Fruit fly (Drosophila melanogaster) whole organism, embryonic: ENCODE data around the gene CG11030.
A peak's percentile ranks its signal among the peaks of the same experiment; 100 is the strongest.

Source experiments
- Atf6 ChIP-seq: fragments of 200-800 bp; sonication (Bioruptor generic); IDR thresholded peaks from 2 replicates; pipeline ENCODE4 v1.3.6; 2022; ENCODE audit warnings: missing biosample characterization, missing genetic modification characterization
- BEAF-32 ChIP-seq: fragments of 200-800 bp; sonication (Bioruptor generic); optimal IDR thresholded peaks from 3 replicates; lab custom pipeline; 2017; ENCODE audit warnings: missing biosample characterization, missing genetic modification characterization, mild to moderate bottlenecking, moderate library complexity, missing genetic modification reagents
- CG10267 ChIP-seq: fragments of 200-800 bp; sonication (Bioruptor generic); optimal IDR thresholded peaks from 2 replicates; lab custom pipeline; 2018; ENCODE audit warnings: missing biosample characterization, mild to moderate bottlenecking, missing genetic modification characterization, moderate library complexity
- CG10462 ChIP-seq: fragments of 200-800 bp; sonication (Bioruptor generic); optimal IDR thresholded peaks from 2 replicates; lab custom pipeline; 2016; ENCODE audit warnings: missing biosample characterization, missing genetic modification characterization
- CG11456 ChIP-seq: fragments of 200-800 bp; sonication (Bioruptor generic); IDR thresholded peaks from 3 replicates; pipeline ENCODE4 v1.3.6; 2022; ENCODE audit warnings: missing biosample characterization, missing genetic modification characterization
- CG11560 ChIP-seq: fragments of 200-800 bp; sonication (Bioruptor generic); IDR thresholded peaks from 3 replicates; pipeline ENCODE4 v1.3.6; 2022; ENCODE audit warnings: missing biosample characterization, missing genetic modification characterization
- CG12942 ChIP-seq: fragments of 200-800 bp; sonication (Bioruptor generic); optimal IDR thresholded peaks from 3 replicates; lab custom pipeline; 2016; ENCODE audit warnings: missing biosample characterization, missing genetic modification characterization
- CG13287 ChIP-seq: fragments of 200-800 bp; sonication (Bioruptor generic); IDR thresholded peaks from 2 replicates; pipeline ENCODE4 v1.3.6; 2022; ENCODE audit warnings: missing biosample characterization, missing genetic modification characterization; ENCODE audit not compliant: partially characterized antibody
- CG14667 ChIP-seq: fragments of 200-800 bp; sonication (Bioruptor generic); IDR thresholded peaks from 2 replicates; pipeline ENCODE4 v1.3.6; 2022; ENCODE audit warnings: missing biosample characterization, missing genetic modification characterization
- CG14710 ChIP-seq: fragments of 200-800 bp; sonication (Bioruptor generic); optimal IDR thresholded peaks from 3 replicates; lab custom pipeline; 2019; ENCODE audit warnings: missing biosample characterization, mild to moderate bottlenecking, missing genetic modification characterization, moderate library complexity
- CG16815 ChIP-seq: fragments of 200-800 bp; sonication (Bioruptor generic); optimal IDR thresholded peaks from 3 replicates; lab custom pipeline; 2017; ENCODE audit warnings: missing biosample characterization, mild to moderate bottlenecking, missing genetic modification characterization
- CG16863 ChIP-seq: fragments of 200-800 bp; sonication (Bioruptor generic); optimal IDR thresholded peaks from 3 replicates; lab custom pipeline; 2016; ENCODE audit warnings: missing biosample characterization, missing genetic modification characterization
- CG1832 ChIP-seq: fragments of 200-800 bp; sonication (Bioruptor generic); optimal IDR thresholded peaks from 2 replicates; lab custom pipeline; 2017; ENCODE audit warnings: missing biosample characterization, mild to moderate bottlenecking, missing genetic modification characterization, inconsistent platforms
- CG18764 ChIP-seq: fragments of 200-800 bp; sonication (Bioruptor generic); optimal IDR thresholded peaks from 3 replicates; lab custom pipeline; 2016; ENCODE audit warnings: missing biosample characterization, missing genetic modification characterization
- CG2875 ChIP-seq: fragments of 200-800 bp; sonication (Bioruptor generic); optimal IDR thresholded peaks from 2 replicates; lab custom pipeline; 2017; ENCODE audit warnings: missing biosample characterization, mild to moderate bottlenecking, missing genetic modification characterization, missing genetic modification reagents
- CG34422 ChIP-seq: fragments of 200-800 bp; sonication (Bioruptor generic); IDR thresholded peaks from 3 replicates; pipeline ENCODE4 v1.3.6; 2022; ENCODE audit warnings: missing biosample characterization, missing genetic modification characterization
- CG43689 ChIP-seq: fragments of 200-800 bp; sonication (Bioruptor generic); IDR thresholded peaks from 2 replicates; pipeline ENCODE4 v1.3.6; 2022; ENCODE audit warnings: missing biosample characterization, missing genetic modification characterization
- CG4404 ChIP-seq: fragments of 200-800 bp; sonication (Bioruptor generic); IDR thresholded peaks from 2 replicates; pipeline ENCODE4 v1.3.6; 2022; ENCODE audit warnings: missing biosample characterization, missing genetic modification characterization
- CG4424 ChIP-seq: fragments of 200-800 bp; sonication (Bioruptor generic); optimal IDR thresholded peaks from 3 replicates; lab custom pipeline; 2016; ENCODE audit warnings: missing biosample characterization, missing genetic modification characterization
- CG4854 ChIP-seq: fragments of 200-800 bp; sonication (Bioruptor generic); optimal IDR thresholded peaks from 2 replicates; lab custom pipeline; 2016; ENCODE audit warnings: missing biosample characterization, missing genetic modification characterization, inconsistent platforms
- CG6175 ChIP-seq: fragments of 200-800 bp; sonication (Bioruptor generic); IDR thresholded peaks from 3 replicates; pipeline ENCODE4 v1.3.6; 2022; ENCODE audit warnings: missing biosample characterization, missing genetic modification characterization
- CG6654 ChIP-seq: fragments of 200-800 bp; sonication (Bioruptor generic); optimal IDR thresholded peaks from 2 replicates; lab custom pipeline; 2017; ENCODE audit warnings: missing biosample characterization, mild to moderate bottlenecking, missing genetic modification characterization
- CG7372 ChIP-seq: fragments of 200-800 bp; sonication (Bioruptor generic); IDR thresholded peaks from 2 replicates; pipeline ENCODE4 v1.3.6; 2022; ENCODE audit warnings: missing biosample characterization, missing genetic modification characterization
- CG8944 ChIP-seq: fragments of 200-800 bp; sonication (Bioruptor generic); optimal IDR thresholded peaks from 3 replicates; lab custom pipeline; 2016; ENCODE audit warnings: missing biosample characterization, missing genetic modification characterization
- CG9437 ChIP-seq: fragments of 200-800 bp; sonication (Bioruptor generic); optimal IDR thresholded peaks from 2 replicates; lab custom pipeline; 2018; ENCODE audit warnings: missing biosample characterization, mild to moderate bottlenecking, missing genetic modification characterization
- CTCF ChIP-seq: fragments of 200-800 bp; sonication (Bioruptor generic); optimal IDR thresholded peaks from 2 replicates; lab custom pipeline; 2017; ENCODE audit warnings: missing biosample characterization, mild to moderate bottlenecking, missing genetic modification characterization, moderate library complexity
- CoRest ChIP-seq: fragments of 200-800 bp; sonication (Bioruptor generic); optimal IDR thresholded peaks from 3 replicates; lab custom pipeline; 2018; ENCODE audit warnings: missing biosample characterization, mild to moderate bottlenecking, missing genetic modification characterization, moderate library complexity
- D19B ChIP-seq: fragments of 200-800 bp; sonication (Bioruptor generic); optimal IDR thresholded peaks from 2 replicates; lab custom pipeline; 2017; ENCODE audit warnings: missing biosample characterization, mild to moderate bottlenecking, missing genetic modification characterization
- Gsc ChIP-seq: fragments of 200-800 bp; sonication (Bioruptor generic); IDR thresholded peaks from 2 replicates; pipeline ENCODE4 v1.3.6; 2022; ENCODE audit warnings: missing biosample characterization, missing genetic modification characterization
- Hr3 ChIP-seq: fragments of 200-800 bp; sonication (Bioruptor generic); optimal IDR thresholded peaks from 3 replicates; lab custom pipeline; 2016; ENCODE audit warnings: missing biosample characterization, missing genetic modification characterization
- Hr78 ChIP-seq, 2 experiments: fragments of 200-800 bp in 1 of 2; fragments of >200 bp in 1 of 2; sonication (Bioruptor generic) in 1 of 2; optimal IDR thresholded peaks; 2 replicates each; lab custom pipeline; 2017 to 2019; ENCODE audit warnings: missing biosample characterization in 2 of 2, missing genetic modification characterization in 2 of 2, mild to moderate bottlenecking in 1 of 2, moderate library complexity in 1 of 2
- Lpt ChIP-seq: fragments of >200 bp; optimal IDR thresholded peaks from 2 replicates; lab custom pipeline; 2018; ENCODE audit warnings: missing biosample characterization, missing genetic modification characterization
- Mad ChIP-seq: fragments of 200-800 bp; sonication (Bioruptor generic); optimal IDR thresholded peaks from 2 replicates; lab custom pipeline; 2016; ENCODE audit warnings: missing biosample characterization, missing genetic modification characterization
- Max ChIP-seq: fragments of 200-800 bp; sonication (Bioruptor generic); optimal IDR thresholded peaks from 2 replicates; lab custom pipeline; 2016; ENCODE audit warnings: missing biosample characterization, mild to moderate bottlenecking, missing genetic modification characterization
- Sin3A ChIP-seq: fragments of >200 bp; optimal IDR thresholded peaks from 2 replicates; lab custom pipeline; 2018
- Six4 ChIP-seq: fragments of 200-800 bp; sonication (Bioruptor generic); optimal IDR thresholded peaks from 2 replicates; lab custom pipeline; 2016; ENCODE audit warnings: missing biosample characterization, missing genetic modification characterization
- Sox100B ChIP-seq: fragments of 200-800 bp; sonication (Bioruptor generic); optimal IDR thresholded peaks from 3 replicates; lab custom pipeline; 2018; ENCODE audit warnings: missing biosample characterization, mild to moderate bottlenecking, missing genetic modification characterization
- Sry-δ ChIP-seq: fragments of 200-800 bp; sonication (Bioruptor generic); optimal IDR thresholded peaks from 2 replicates; lab custom pipeline; 2016; ENCODE audit warnings: missing biosample characterization, missing genetic modification characterization
- TFAM ChIP-seq: fragments of 200-800 bp; sonication (Bioruptor generic); optimal IDR thresholded peaks from 2 replicates; lab custom pipeline; 2017; ENCODE audit warnings: missing biosample characterization, missing genetic modification characterization, inconsistent platforms
- al ChIP-seq: fragments of 200-800 bp; sonication (Bioruptor generic); IDR thresholded peaks from 2 replicates; pipeline ENCODE4 v1.3.6; 2022; ENCODE audit warnings: missing biosample characterization, missing genetic modification characterization
- btn ChIP-seq: fragments of 200-800 bp; sonication (Bioruptor generic); optimal IDR thresholded peaks from 2 replicates; lab custom pipeline; 2016; ENCODE audit warnings: missing biosample characterization, missing genetic modification characterization
- corto ChIP-seq: fragments of 200-800 bp; sonication (Bioruptor generic); optimal IDR thresholded peaks from 2 replicates; lab custom pipeline; 2016; ENCODE audit warnings: missing biosample characterization, mild to moderate bottlenecking, missing genetic modification characterization, moderate library complexity
- crp ChIP-seq, 2 experiments: fragments of 200-800 bp; sonication (Bioruptor generic); optimal IDR thresholded peaks; 2 replicates in 1 of 2; 3 replicates in 1 of 2; lab custom pipeline; 2017; ENCODE audit warnings: missing biosample characterization in 2 of 2, missing genetic modification characterization in 2 of 2, mild to moderate bottlenecking in 1 of 2, moderate library complexity in 1 of 2
- danr ChIP-seq: fragments of 200-800 bp; sonication (Bioruptor generic); IDR thresholded peaks from 2 replicates; pipeline ENCODE4 v1.3.6; 2022; ENCODE audit warnings: missing biosample characterization, missing genetic modification characterization
- ems ChIP-seq: fragments of 200-800 bp; sonication (Bioruptor generic); optimal IDR thresholded peaks from 3 replicates; lab custom pipeline; 2016; ENCODE audit warnings: missing biosample characterization, missing genetic modification characterization
- esg ChIP-seq: fragments of 200-800 bp; sonication (Bioruptor generic); conservative IDR thresholded peaks from 2 replicates; pipeline ENCODE4 v1.3.6; 2022; ENCODE audit warnings: missing biosample characterization, missing genetic modification characterization
- eve ChIP-seq, 2 experiments: fragments of >200 bp; optimal IDR thresholded peaks; 2 replicates each; lab custom pipeline; 2017; ENCODE audit warnings: missing biosample characterization in 2 of 2, missing genetic modification characterization in 2 of 2
- gfzf ChIP-seq: fragments of 200-800 bp; sonication (Bioruptor generic); optimal IDR thresholded peaks from 2 replicates; lab custom pipeline; 2016; ENCODE audit warnings: missing biosample characterization, mild to moderate bottlenecking, missing genetic modification characterization, moderate library complexity
- jigr1 ChIP-seq: fragments of 200-800 bp; sonication (Bioruptor generic); IDR thresholded peaks from 3 replicates; pipeline ENCODE4 v1.3.6; 2022; ENCODE audit warnings: missing biosample characterization, missing genetic modification characterization
- scrt ChIP-seq: fragments of 200-800 bp; sonication (Bioruptor generic); optimal IDR thresholded peaks from 2 replicates; lab custom pipeline; 2018; ENCODE audit warnings: missing biosample characterization, mild to moderate bottlenecking, missing genetic modification characterization, moderate library complexity
- tgo ChIP-seq: fragments of 200-800 bp; sonication (Bioruptor generic); IDR thresholded peaks from 3 replicates; pipeline ENCODE4 v1.3.6; 2022; ENCODE audit warnings: missing biosample characterization, missing genetic modification characterization
- ttk ChIP-seq: fragments of 200-800 bp; sonication (Bioruptor generic); IDR thresholded peaks from 2 replicates; pipeline ENCODE4 v2.1.2; 2022; ENCODE audit warnings: missing biosample characterization, missing genetic modification characterization
- vnd ChIP-seq: fragments of 200-800 bp; sonication (Bioruptor generic); IDR thresholded peaks from 3 replicates; pipeline ENCODE4 v1.3.6; 2022; ENCODE audit warnings: missing biosample characterization, missing genetic modification characterization; ENCODE audit not compliant: partially characterized antibody

CG11030 gene

DNA sequence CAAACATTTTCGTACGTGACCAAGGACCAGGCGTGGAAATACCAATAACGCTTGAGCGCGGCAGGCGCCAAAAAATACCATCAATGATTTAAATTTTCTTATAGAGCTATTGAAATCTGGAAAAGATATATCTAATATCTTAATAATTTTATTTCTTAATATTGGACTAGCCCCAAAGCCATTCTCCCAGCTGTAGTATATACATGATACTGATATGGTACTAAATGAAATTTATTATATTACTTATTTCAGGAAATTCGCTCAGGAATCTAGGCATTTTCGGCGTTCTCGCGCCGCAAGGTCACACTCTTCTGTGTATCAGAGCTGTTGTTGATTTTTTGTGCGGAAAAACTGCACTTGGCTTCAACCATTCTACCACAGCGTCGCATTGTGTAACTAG is 77.5 kb downstream of the CG11030 start, which contains the start of the genes CG14005 and CG7239 (continued):
- peak; percentile 0 for TF ChIP-seq Max
- TF ChIP-seq CG8944 = no peak
- no peak for TF ChIP-seq crp (GFP tag; optimal IDR thresholded peaks at IDR 0.05; lab: Kevin White, UChicago)
- TF ChIP-seq CG43689 (GFP tag; lab: Robert Waterston, UW) = no peak
- TF ChIP-seq Hr78 (GFP tag; optimal IDR thresholded peaks at IDR 0.05; lab: Kevin White, UChicago) = no peak
- TF ChIP-seq tgo (GFP tag; lab: Robert Waterston, UW) = no peak
- peak; percentile 79 for TF ChIP-seq gfzf
- TF ChIP-seq CG9437 (GFP tag; lab: Kevin White, UChicago) = no peak
- no peak for TF ChIP-seq CG11560 (tag; lab: Robert Waterston, UW)
- TF ChIP-seq eve (GFP tag; optimal IDR thresholded peaks at IDR 0.05; lab: Kevin White, UChicago) = no peak
- no peak for TF ChIP-seq Sox100B (GFP tag; lab: Kevin White, UChicago)
- peak; percentile 86 for TF ChIP-seq Sin3A (lab: Kevin White, UChicago)
- no peak for TF ChIP-seq CG18764 (GFP tag; lab: Kevin White, UChicago)
- no peak for TF ChIP-seq CG4854 (GFP tag; lab: Kevin White, UChicago)
- TF ChIP-seq TFAM (GFP tag; lab: Kevin White, UChicago) = no peak
- TF ChIP-seq vnd (GFP tag; lab: Robert Waterston, UW) = no peak
- TF ChIP-seq Lpt = no peak
- TF ChIP-seq CG12942 (GFP tag; lab: Kevin White, UChicago) = no peak
- no peak for TF ChIP-seq jigr1
- TF ChIP-seq CG10462 (GFP tag; lab: Kevin White, UChicago) = no peak
- TF ChIP-seq ems = no peak
- no peak for TF ChIP-seq CG16863 (GFP tag; lab: Kevin White, UChicago)
- peak; percentile 40 for TF ChIP-seq BEAF-32
- TF ChIP-seq Gsc (GFP tag; lab: Robert Waterston, UW) = no peak
- TF ChIP-seq CG6175 = no peak
- no peak for TF ChIP-seq CG16815 (GFP tag; lab: Kevin White, UChicago)
- no peak for TF ChIP-seq esg (GFP tag; lab: Robert Waterston, UW)
- TF ChIP-seq CG7372 = no peak
- TF ChIP-seq CG4424 (GFP tag; lab: Kevin White, UChicago) = no peak
- no peak for TF ChIP-seq CG34422 (GFP tag; lab: Robert Waterston, UW)
- no peak for TF ChIP-seq CG2875 (GFP tag; lab: Kevin White, UChicago)
- no peak for TF ChIP-seq CG14667
- no peak for TF ChIP-seq CG1832 (GFP tag; lab: Kevin White, UChicago)
- no peak for TF ChIP-seq scrt
- no peak for TF ChIP-seq Mad (GFP tag; lab: Kevin White, UChicago)
- TF ChIP-seq Hr3 (GFP tag; lab: Kevin White, UChicago) = no peak
- TF ChIP-seq CG14710 (tag; lab: Kevin White, UChicago) = peak; percentile 65
- TF ChIP-seq Six4 (GFP tag; lab: Kevin White, UChicago) = no peak
- TF ChIP-seq al (GFP tag; lab: Robert Waterston, UW) = no peak
- TF ChIP-seq CG6654 (GFP tag; lab: Kevin White, UChicago) = no peak
- no peak for TF ChIP-seq Sry-δ (GFP tag; lab: Kevin White, UChicago)
- no peak for TF ChIP-seq ttk
- no peak for TF ChIP-seq CG11456
- TF ChIP-seq CG4404 (GFP tag; lab: Robert Waterston, UW) = no peak
- TF ChIP-seq danr (GFP tag; lab: Robert Waterston, UW) = no peak
- no peak for TF ChIP-seq btn
- peak; percentile 31; the same call in 1 of the 2 replicates for TF ChIP-seq CG13287
- TF ChIP-seq CoRest = peak; percentile 48
- peak; percentile 11 for TF ChIP-seq CTCF
- TF ChIP-seq CG10267 = peak; percentile 40
- no peak for TF ChIP-seq corto
- TF ChIP-seq Atf6 (GFP tag; lab: Robert Waterston, UW) = no peak
- TF ChIP-seq D19B (GFP tag; lab: Kevin White, UChicago) = no peak
